Worm (Caenorhabditis elegans): ENCODE results near the gene tkr-3.

DNA sequence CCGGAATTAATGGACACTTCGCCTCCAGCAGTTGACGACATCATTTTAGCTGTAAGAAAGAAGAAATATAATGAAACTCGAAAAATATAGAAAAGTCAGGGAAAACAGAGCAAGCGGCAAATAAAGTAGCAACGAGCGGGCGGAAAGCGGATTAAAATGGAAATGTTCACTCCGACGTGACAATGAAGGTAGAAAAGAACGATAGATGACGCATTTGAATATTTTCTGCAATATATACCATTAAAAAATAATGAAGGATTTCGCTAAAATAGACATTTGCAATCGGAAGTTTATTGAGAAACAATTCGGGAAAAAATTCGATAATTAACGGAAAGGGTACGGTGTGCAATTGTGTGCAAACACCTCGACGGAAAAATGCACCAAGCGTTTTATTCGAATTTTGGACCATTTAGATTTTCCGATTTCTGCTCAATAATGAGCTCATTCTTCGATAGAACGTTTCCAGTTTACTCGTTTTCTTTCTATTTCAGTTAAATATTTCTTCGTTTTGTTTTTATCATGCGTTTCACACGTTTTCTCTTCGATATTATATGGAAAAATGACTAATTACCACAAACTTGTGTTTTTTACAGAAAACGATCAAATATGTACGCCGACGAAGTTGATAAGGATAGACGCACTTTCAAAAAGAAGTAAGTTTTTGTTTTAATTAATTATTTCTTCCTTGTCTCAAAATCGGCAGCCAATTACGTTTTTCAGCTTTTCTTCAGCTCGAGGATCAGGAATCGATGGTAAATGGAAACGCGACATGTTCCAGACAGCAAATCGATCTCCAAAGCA is 30.7 kb downstream of the tkr-3 start, which contains the start of the genes snpn-1 and C02B10.4:
- peak; percentile 92 for TF ChIP-seq ces-1 (GFP tag; optimal IDR thresholded peaks at IDR 0.05)
- no peak for TF ChIP-seq M03D4.4 (tag; optimal IDR thresholded peaks at IDR 0.05)
- no peak for TF ChIP-seq nhr-237 (tag; optimal IDR thresholded peaks at IDR 0.05)
